Worm (Caenorhabditis elegans): ENCODE data around the gene C06H5.11.
"Not testable (repeated sequence)": the region's sequence is repeated elsewhere in the genome, so short reads cannot be mapped to it uniquely, and the experiment has no call there.

C06H5.11 gene

ce11 chrV:17893959-17894358, at the start of gene C06H5.11:
TSS of gene C06H5.11 (minus strand) at chrV:17894059.
- TF ChIP-seq dpl-1 (GFP tag; optimal IDR thresholded peaks at IDR 0.05); B0336.3 (GFP tag; IDR thresholded peaks at IDR 0.05); D2030.7 (GFP tag; IDR thresholded peaks at IDR 0.05): not testable (repeated sequence)

ce11 chrV:17938978-17939377, 45.1 kb upstream of the C06H5.11 start:
- TF ChIP-seq rpc-1 (optimal IDR thresholded peaks at IDR 0.05) = no peak
- peak; percentile 56 for TF ChIP-seq rpc-1 (tag; optimal IDR thresholded peaks at IDR 0.05)
- TF ChIP-seq cebp-2 (GFP tag; IDR thresholded peaks at IDR 0.05) = no peak
- TF ChIP-seq B0261.1 (tag; optimal IDR thresholded peaks at IDR 0.05) = peak; percentile 10
- no peak for TF ChIP-seq mes-4 (tag; optimal IDR thresholded peaks at IDR 0.05)
- no peak for TF ChIP-seq bed-2 (GFP tag; IDR thresholded peaks at IDR 0.05)
- TF ChIP-seq tbp1 (GFP tag; optimal IDR thresholded peaks at IDR 0.05) = peak; percentile 53

- no peak for TF ChIP-seq egl-44 (GFP tag; IDR thresholded peaks at IDR 0.05)
- TF ChIP-seq attf-5 (GFP tag; optimal IDR thresholded peaks at IDR 0.05) = peak; percentile 3
- TF ChIP-seq cebp-1 (GFP tag; IDR thresholded peaks at IDR 0.05) = no peak
- TF ChIP-seq cebp-1 (tag; optimal IDR thresholded peaks at IDR 0.05) = no peak
- no peak for TF ChIP-seq akir-1 (GFP tag; optimal IDR thresholded peaks at IDR 0.05)
- TF ChIP-seq him-1 (tag; optimal IDR thresholded peaks at IDR 0.05) = peak; percentile 95
- TF ChIP-seq B0019.2 (GFP tag; conservative IDR thresholded peaks at IDR 0.05) = no peak
- no peak for TF ChIP-seq C06A6.2 (GFP tag; conservative IDR thresholded peaks at IDR 0.05)
- TF ChIP-seq Y53F4B.3 (GFP tag; IDR thresholded peaks at IDR 0.05) = no peak
- TF ChIP-seq ztf-25 (GFP tag; IDR thresholded peaks at IDR 0.05) = no peak
- TF ChIP-seq madf-3 (GFP tag; IDR thresholded peaks at IDR 0.05) = 0 out of 2 replicates have a peak, but pooled peaks have one; percentile 37
- no peak for TF ChIP-seq F57A8.1 (GFP tag; optimal IDR thresholded peaks at IDR 0.05)
- no peak for TF ChIP-seq somi-1 (GFP tag; optimal IDR thresholded peaks at IDR 0.05)
- 0 out of 2 replicates have a peak, but pooled peaks have one; percentile 14 for TF ChIP-seq ekl-4 (GFP tag; IDR thresholded peaks at IDR 0.05)
- peak; percentile 2 for TF ChIP-seq F49E8.2 (tag; optimal IDR thresholded peaks at IDR 0.05; ENCODE audit: insufficient read depth)
- 0 out of 2 replicates have a peak, but pooled peaks have one; percentile 24 for TF ChIP-seq Y53G8AR.9 (GFP tag; conservative IDR thresholded peaks at IDR 0.05)
- no peak for TF ChIP-seq rpc-1 (optimal IDR thresholded peaks at IDR 0.05)
- TF ChIP-seq rpc-1 (tag; optimal IDR thresholded peaks at IDR 0.05) = peak; percentile 39
- TF ChIP-seq ama-1 (optimal IDR thresholded peaks at IDR 0.05) = no peak
- TF ChIP-seq ama-1 (GFP tag; optimal IDR thresholded peaks at IDR 0.05) = peak in 1 of 2 experiments; percentile 20
- no peak for TF ChIP-seq zim-3 (tag; optimal IDR thresholded peaks at IDR 0.05)
- no peak for TF ChIP-seq nhr-27 (tag; optimal IDR thresholded peaks at IDR 0.05)
- no peak for TF ChIP-seq C17E4.6 (GFP tag; IDR thresholded peaks at IDR 0.05)
- no peak for TF ChIP-seq F37B4.10 (GFP tag; IDR thresholded peaks at IDR 0.05)
- TF ChIP-seq nfyb-1 (GFP tag; IDR thresholded peaks at IDR 0.05) = no peak
- TF ChIP-seq pbrm-1 (GFP tag; IDR thresholded peaks at IDR 0.05) = peak; percentile 17; the same call in 1 of the 2 replicates
- no peak for TF ChIP-seq dox-1 (GFP tag; IDR thresholded peaks at IDR 0.05)
- TF ChIP-seq B0336.3 (GFP tag; IDR thresholded peaks at IDR 0.05) = peak; percentile 21; the same call in 1 of the 2 replicates
- TF ChIP-seq mcd-1 (GFP tag; IDR thresholded peaks at IDR 0.05) = peak; percentile 23; the same call in 1 of the 2 replicates
- no peak for TF ChIP-seq aptf-3 (GFP tag; IDR thresholded peaks at IDR 0.05)
- no peak for TF ChIP-seq atf-7 (tag; optimal IDR thresholded peaks at IDR 0.05)
- no peak for TF ChIP-seq Y95B8A.8 (GFP tag; IDR thresholded peaks at IDR 0.05)
- 0 out of 2 replicates have a peak, but pooled peaks have one; percentile 16 for TF ChIP-seq hmg-1.2 (GFP tag; IDR thresholded peaks at IDR 0.05)
- no peak for TF ChIP-seq F22D6.2 (tag; optimal IDR thresholded peaks at IDR 0.05)
- no peak for TF ChIP-seq mel-28 (tag; optimal IDR thresholded peaks at IDR 0.05; ENCODE audit: borderline replicate concordance)
- no peak for TF ChIP-seq nfya-1 (tag; optimal IDR thresholded peaks at IDR 0.05; ENCODE audit: borderline replicate concordance, insufficient read depth)
- TF ChIP-seq B0261.1 (tag; optimal IDR thresholded peaks at IDR 0.05) = no peak
Observed at ce11 chrV:17935857-17936256, 42.0 kb upstream of the C06H5.11 start.

All from whole organism, young adult.